Fruit fly (Drosophila melanogaster) whole organism, embryonic: ENCODE measurements around the gene alpha-PheRS.

Experiments used
- Bteb2 ChIP-seq: fragments of 200-800 bp; sonication (Bioruptor generic); optimal IDR thresholded peaks from 2 replicates; lab custom pipeline; 2016; ENCODE audit warnings: missing biosample characterization, missing genetic modification characterization
- CG11247 ChIP-seq: fragments of 200-800 bp; sonication (Bioruptor generic); IDR thresholded peaks from 2 replicates; pipeline ENCODE4 v1.3.6; 2022; ENCODE audit warnings: missing biosample characterization, missing genetic modification characterization
- CG11456 ChIP-seq: fragments of 200-800 bp; sonication (Bioruptor generic); IDR thresholded peaks from 3 replicates; pipeline ENCODE4 v1.3.6; 2022; ENCODE audit warnings: missing biosample characterization, missing genetic modification characterization
- CG11560 ChIP-seq: fragments of 200-800 bp; sonication (Bioruptor generic); IDR thresholded peaks from 3 replicates; pipeline ENCODE4 v1.3.6; 2022; ENCODE audit warnings: missing biosample characterization, missing genetic modification characterization
- CG13123 ChIP-seq: fragments of 200-800 bp; sonication (Bioruptor generic); optimal IDR thresholded peaks from 2 replicates; lab custom pipeline; 2016; ENCODE audit warnings: missing biosample characterization, missing genetic modification characterization
- CG14667 ChIP-seq: fragments of 200-800 bp; sonication (Bioruptor generic); IDR thresholded peaks from 2 replicates; pipeline ENCODE4 v1.3.6; 2022; ENCODE audit warnings: missing biosample characterization, missing genetic modification characterization
- CG14965 ChIP-seq: fragments of 200-800 bp; sonication (Bioruptor generic); optimal IDR thresholded peaks from 2 replicates; lab custom pipeline; 2016; ENCODE audit warnings: missing biosample characterization, missing genetic modification characterization, borderline replicate concordance
- CG15073 ChIP-seq: fragments of 200-800 bp; sonication (Bioruptor generic); optimal IDR thresholded peaks from 2 replicates; lab custom pipeline; 2016; ENCODE audit warnings: missing biosample characterization, missing genetic modification characterization
- CG15696 ChIP-seq: fragments of 200-800 bp; sonication (Bioruptor generic); optimal IDR thresholded peaks from 2 replicates; lab custom pipeline; 2019; ENCODE audit warnings: missing biosample characterization, mild to moderate bottlenecking, missing genetic modification characterization, moderate library complexity
- CG2199 ChIP-seq: fragments of 200-800 bp; sonication (Bioruptor generic); IDR thresholded peaks from 3 replicates; pipeline ENCODE4 v1.3.6; 2022; ENCODE audit warnings: missing biosample characterization, missing genetic modification characterization
- CG2678 ChIP-seq: fragments of 200-800 bp; sonication (Bioruptor generic); optimal IDR thresholded peaks from 3 replicates; lab custom pipeline; 2019; ENCODE audit warnings: missing biosample characterization, mild to moderate bottlenecking, missing genetic modification characterization, moderate library complexity
- CG2712 ChIP-seq: fragments of 200-800 bp; optimal IDR thresholded peaks from 3 replicates; lab custom pipeline; 2019; ENCODE audit warnings: missing biosample characterization, mild to moderate bottlenecking, missing genetic modification characterization, moderate library complexity
- CG3065 ChIP-seq: fragments of 200-800 bp; sonication (Bioruptor generic); optimal IDR thresholded peaks from 2 replicates; lab custom pipeline; 2016; ENCODE audit warnings: missing biosample characterization, missing genetic modification characterization
- CG32767 ChIP-seq: fragments of 200-800 bp; sonication (Bioruptor generic); IDR thresholded peaks from 2 replicates; pipeline ENCODE4 v1.3.6; 2022; ENCODE audit warnings: missing biosample characterization, missing genetic modification characterization
- CG42726 ChIP-seq: fragments of 200-800 bp; sonication (Bioruptor generic); IDR thresholded peaks from 2 replicates; pipeline ENCODE4 v1.3.6; 2022; ENCODE audit warnings: missing biosample characterization, missing genetic modification characterization; ENCODE audit not compliant: partially characterized antibody
- CG4282 ChIP-seq: fragments of 200-800 bp; sonication (Bioruptor generic); optimal IDR thresholded peaks from 2 replicates; lab custom pipeline; 2016; ENCODE audit warnings: missing biosample characterization, missing genetic modification characterization
- CG4404 ChIP-seq: fragments of 200-800 bp; sonication (Bioruptor generic); IDR thresholded peaks from 2 replicates; pipeline ENCODE4 v1.3.6; 2022; ENCODE audit warnings: missing biosample characterization, missing genetic modification characterization
- CG6765 ChIP-seq: fragments of 200-800 bp; sonication (Bioruptor generic); optimal IDR thresholded peaks from 3 replicates; lab custom pipeline; 2017; ENCODE audit warnings: missing biosample characterization, mild to moderate bottlenecking, missing genetic modification characterization
- CG6854 ChIP-seq: fragments of 200-800 bp; sonication (Bioruptor generic); optimal IDR thresholded peaks from 3 replicates; lab custom pipeline; 2017; ENCODE audit warnings: missing biosample characterization, mild to moderate bottlenecking, missing genetic modification characterization
- CG7357 ChIP-seq: fragments of 200-800 bp; sonication (Bioruptor generic); IDR thresholded peaks from 3 replicates; pipeline ENCODE4 v1.3.6; 2022; ENCODE audit warnings: missing biosample characterization, missing genetic modification characterization
- CG7987 ChIP-seq: fragments of 200-800 bp; sonication (Bioruptor generic); optimal IDR thresholded peaks from 2 replicates; lab custom pipeline; 2018; ENCODE audit warnings: missing biosample characterization, mild to moderate bottlenecking, missing genetic modification characterization, moderate library complexity
- Ets65A ChIP-seq: fragments of 200-800 bp; sonication (Bioruptor generic); peaks from one replicate; lab custom pipeline; 2016; ENCODE audit warnings: missing biosample characterization, missing genetic modification characterization
- Hr39 ChIP-seq: fragments of >200 bp; optimal IDR thresholded peaks from 2 replicates; lab custom pipeline; 2017
- Neu2 ChIP-seq: fragments of 200-800 bp; sonication (Bioruptor generic); optimal IDR thresholded peaks from 3 replicates; lab custom pipeline; 2016; ENCODE audit warnings: missing biosample characterization, missing genetic modification characterization, borderline replicate concordance
- Nf-YA ChIP-seq: fragments of 200-800 bp; sonication (Bioruptor generic); IDR thresholded peaks from 2 replicates; pipeline ENCODE4 v1.3.6; 2022; ENCODE audit warnings: missing biosample characterization, missing genetic modification characterization
- Nf-YC ChIP-seq: fragments of 200-800 bp; optimal IDR thresholded peaks from 3 replicates; lab custom pipeline; 2019; ENCODE audit warnings: missing biosample characterization, mild to moderate bottlenecking, missing genetic modification characterization, moderate library complexity
- NfI ChIP-seq: fragments of 200-800 bp; sonication (Bioruptor generic); optimal IDR thresholded peaks from 3 replicates; lab custom pipeline; 2018; ENCODE audit warnings: missing biosample characterization, mild to moderate bottlenecking, missing genetic modification characterization, moderate library complexity
- Scr ChIP-seq: fragments of 200-800 bp; sonication (Bioruptor generic); IDR thresholded peaks from 2 replicates; pipeline ENCODE4 v1.3.6; 2022; ENCODE audit warnings: missing biosample characterization, missing genetic modification characterization; ENCODE audit not compliant: partially characterized antibody
- Tbp ChIP-seq: fragments of >200 bp; optimal IDR thresholded peaks from 2 replicates; lab custom pipeline; 2018; ENCODE audit warnings: missing biosample characterization, missing genetic modification characterization
- amos ChIP-seq: fragments of 200-800 bp; sonication (Bioruptor generic); IDR thresholded peaks from 2 replicates; pipeline ENCODE4 v1.3.6; 2022; ENCODE audit warnings: missing biosample characterization, missing genetic modification characterization; ENCODE audit not compliant: partially characterized antibody
- ara ChIP-seq: fragments of 200-800 bp; sonication (Bioruptor generic); IDR thresholded peaks from 2 replicates; pipeline ENCODE4 v1.3.6; 2022; ENCODE audit warnings: missing biosample characterization, missing genetic modification characterization
- cas ChIP-seq: fragments of 200-800 bp; sonication (Bioruptor generic); IDR thresholded peaks from 2 replicates; pipeline ENCODE4 v1.3.6; 2022; ENCODE audit warnings: missing biosample characterization, missing genetic modification characterization
- da ChIP-seq: fragments of 200-800 bp; sonication (Bioruptor generic); optimal IDR thresholded peaks from 2 replicates; lab custom pipeline; 2016; ENCODE audit warnings: missing biosample characterization, missing genetic modification characterization
- emc ChIP-seq: fragments of 200-800 bp; sonication (Bioruptor generic); optimal IDR thresholded peaks from 2 replicates; lab custom pipeline; 2016; ENCODE audit warnings: missing biosample characterization, missing genetic modification characterization
- fu2 ChIP-seq: fragments of 200-800 bp; sonication (Bioruptor generic); optimal IDR thresholded peaks from 2 replicates; lab custom pipeline; 2016; ENCODE audit warnings: missing biosample characterization, missing genetic modification characterization
- gem ChIP-seq: fragments of 200-800 bp; sonication (Bioruptor generic); optimal IDR thresholded peaks from 2 replicates; lab custom pipeline; 2019; ENCODE audit warnings: missing biosample characterization, mild to moderate bottlenecking, missing genetic modification characterization, moderate library complexity
- gt ChIP-seq: fragments of 200-800 bp; sonication (Bioruptor generic); IDR thresholded peaks from 2 replicates; pipeline ENCODE4 v1.3.6; 2022; ENCODE audit warnings: missing biosample characterization, missing genetic modification characterization
- ham ChIP-seq: fragments of 200-800 bp; sonication (Bioruptor generic); IDR thresholded peaks from 2 replicates; pipeline ENCODE4 v1.3.6; 2022; ENCODE audit warnings: missing biosample characterization, missing genetic modification characterization
- kah ChIP-seq: fragments of 200-800 bp; sonication (Bioruptor generic); optimal IDR thresholded peaks from 2 replicates; lab custom pipeline; 2018; ENCODE audit warnings: missing biosample characterization, mild to moderate bottlenecking, missing genetic modification characterization
- kni ChIP-seq: fragments of 200-800 bp; sonication (Bioruptor generic); optimal IDR thresholded peaks from 3 replicates; lab custom pipeline; 2017; ENCODE audit warnings: mild to moderate bottlenecking, missing biosample characterization, missing genetic modification reagents, missing genetic modification characterization
- odd ChIP-seq: fragments of 200-800 bp; sonication (Bioruptor generic); optimal IDR thresholded peaks from 2 replicates; lab custom pipeline; 2017; ENCODE audit warnings: missing biosample characterization, mild to moderate bottlenecking, missing genetic modification characterization
- onecut ChIP-seq: fragments of 200-800 bp; sonication (Bioruptor generic); IDR thresholded peaks from 2 replicates; pipeline ENCODE4 v1.3.6; 2022; ENCODE audit warnings: missing biosample characterization, missing genetic modification characterization
- otp ChIP-seq: fragments of 200-800 bp; sonication (Bioruptor generic); IDR thresholded peaks from 3 replicates; pipeline ENCODE4, ENCODE4 v1.3.6; 2022; ENCODE audit warnings: missing biosample characterization, missing genetic modification characterization
- p53 ChIP-seq: fragments of 200-800 bp; sonication (Bioruptor generic); optimal IDR thresholded peaks from 2 replicates; lab custom pipeline; 2016; ENCODE audit warnings: missing biosample characterization, missing genetic modification characterization
- phol ChIP-seq: fragments of 200-800 bp; sonication (Bioruptor generic); optimal IDR thresholded peaks from 3 replicates; lab custom pipeline; 2018; ENCODE audit warnings: missing biosample characterization, mild to moderate bottlenecking, missing genetic modification characterization, moderate library complexity
- slbo ChIP-seq: fragments of 200-800 bp; sonication (Bioruptor generic); IDR thresholded peaks from 2 replicates; pipeline ENCODE4 v1.3.6; 2022; ENCODE audit warnings: missing biosample characterization, missing genetic modification characterization
- vnd ChIP-seq: fragments of 200-800 bp; sonication (Bioruptor generic); IDR thresholded peaks from 3 replicates; pipeline ENCODE4 v1.3.6; 2022; ENCODE audit warnings: missing biosample characterization, missing genetic modification characterization; ENCODE audit not compliant: partially characterized antibody
- vvl ChIP-seq: fragments of 200-800 bp; sonication (Bioruptor generic); IDR thresholded peaks from 2 replicates; pipeline ENCODE4 v1.3.6; 2022; ENCODE audit warnings: missing biosample characterization, missing genetic modification characterization
- wdn ChIP-seq: fragments of 200-800 bp; sonication (Bioruptor generic); IDR thresholded peaks from 2 replicates; pipeline ENCODE4 v1.3.6; 2022; ENCODE audit warnings: missing biosample characterization, missing genetic modification characterization
- yki ChIP-seq: fragments of >200 bp; optimal IDR thresholded peaks from 3 replicates; lab custom pipeline; 2018
- zfh2 ChIP-seq: fragments of 200-800 bp; sonication (Bioruptor generic); optimal IDR thresholded peaks from 2 replicates; lab custom pipeline; 2016; ENCODE audit warnings: missing biosample characterization, missing genetic modification characterization

alpha-PheRS gene

dm6 chrX:8101479-8102198, 43.8 kb downstream of the alpha-PheRS start, which contains the start of gene CG2258 (continued):
- TF ChIP-seq fu2 (GFP tag; lab: Kevin White, UChicago): peak; percentile 63
- TF ChIP-seq CG7357: peak; percentile 60; the same call in 1 of the 3 replicates
- TF ChIP-seq CG15073 (GFP tag; lab: Kevin White, UChicago): no peak
- TF ChIP-seq CG2712 (tag; lab: Kevin White, UChicago): peak; percentile 88
- TF ChIP-seq CG2199 (GFP tag; lab: Robert Waterston, UW): 0 out of 3 replicates have a peak, but pooled peaks have one; percentile 49
- TF ChIP-seq Nf-YA (GFP tag; lab: Robert Waterston, UW): peak; percentile 66
- peak; percentile 61 for TF ChIP-seq CG4404
- TF ChIP-seq onecut (GFP tag; lab: Robert Waterston, UW): peak; percentile 53; the same call in 1 of the 2 replicates
- TF ChIP-seq CG11456 (GFP tag; lab: Robert Waterston, UW): peak; percentile 86
- TF ChIP-seq kni (GFP tag; lab: Kevin White, UChicago): no peak
- TF ChIP-seq Hr39 (lab: Kevin White, UChicago): no peak
- TF ChIP-seq Neu2 (GFP tag; lab: Kevin White, UChicago): no peak
- TF ChIP-seq CG13123 (GFP tag; lab: Kevin White, UChicago): peak; percentile 35
- TF ChIP-seq zfh2 (GFP tag; lab: Kevin White, UChicago): peak; percentile 47
- no peak for TF ChIP-seq Tbp (GFP tag; lab: Kevin White, UChicago)
- TF ChIP-seq cas: peak; percentile 72
- no peak; the same call in 1 of the 2 replicates for TF ChIP-seq amos (GFP tag; lab: Robert Waterston, UW)
- TF ChIP-seq phol (tag; lab: Kevin White, UChicago): peak; percentile 85
- TF ChIP-seq Scr (GFP tag; lab: Robert Waterston, UW): peak; percentile 49
- peak; percentile 34; the same call in 1 of the 3 replicates for TF ChIP-seq CG11560 (tag; lab: Robert Waterston, UW)
- TF ChIP-seq gt (GFP tag; lab: Robert Waterston, UW): no peak
- TF ChIP-seq CG15696 (tag; lab: Kevin White, UChicago): peak; percentile 51
- TF ChIP-seq CG3065 (GFP tag; lab: Kevin White, UChicago): peak; percentile 37
- TF ChIP-seq vvl (GFP tag; lab: Robert Waterston, UW): peak; percentile 95
- peak; percentile 46 for TF ChIP-seq CG7987
- TF ChIP-seq CG14667 (GFP tag; lab: Robert Waterston, UW): peak; percentile 85
- peak; percentile 84 for TF ChIP-seq NfI
- peak; percentile 43; the same call in 1 of the 2 replicates for TF ChIP-seq ham (GFP tag; lab: Robert Waterston, UW)
- TF ChIP-seq vnd (GFP tag; lab: Robert Waterston, UW): no peak
- peak; percentile 98 for TF ChIP-seq Ets65A (GFP tag; lab: Kevin White, UChicago)
- peak; percentile 76 for TF ChIP-seq CG32767 (GFP tag; lab: Robert Waterston, UW)
- no peak for TF ChIP-seq CG4282
- TF ChIP-seq otp (GFP tag; lab: Robert Waterston, UW): peak; percentile 87
- TF ChIP-seq CG6854: peak; percentile 64
- TF ChIP-seq CG14965 (GFP tag; lab: Kevin White, UChicago): peak; percentile 35
- peak; percentile 70 for TF ChIP-seq ara (GFP tag; lab: Robert Waterston, UW)
- peak; percentile 67 for TF ChIP-seq Nf-YC (tag; lab: Kevin White, UChicago)
- peak; percentile 84 for TF ChIP-seq CG11247 (GFP tag; lab: Robert Waterston, UW)
- peak; percentile 63; the same call in 1 of the 2 replicates for TF ChIP-seq wdn (GFP tag; lab: Robert Waterston, UW)
- peak; percentile 85 for TF ChIP-seq CG2678 (tag; lab: Kevin White, UChicago)
- TF ChIP-seq odd (GFP tag; lab: Kevin White, UChicago): peak; percentile 78
- TF ChIP-seq yki (lab: Kevin White, UChicago): no peak
- no peak for TF ChIP-seq p53 (GFP tag; lab: Kevin White, UChicago)
- peak; percentile 27 for TF ChIP-seq Bteb2 (GFP tag; lab: Kevin White, UChicago)
- TF ChIP-seq da: no peak
- peak; percentile 60 for TF ChIP-seq kah (GFP tag; lab: Kevin White, UChicago)
- peak; percentile 91 for TF ChIP-seq gem (tag; lab: Kevin White, UChicago)
- TF ChIP-seq CG6765: peak; percentile 69
- no peak for TF ChIP-seq CG42726 (GFP tag; lab: Robert Waterston, UW)
- peak; percentile 90 for TF ChIP-seq slbo
- TF ChIP-seq emc: peak; percentile 12
